Worm (Caenorhabditis elegans) whole organism, mixed stage, embryonic: ENCODE results near the gene R04F11.3.

Source experiments
- M03D4.4 ChIP-seq: sonication (generic microtip); optimal IDR thresholded peaks from 2 replicates; lab custom pipeline; 2017; ENCODE audit warnings: mild to moderate bottlenecking, missing genetic modification characterization, missing compliant biosample characterization
- bed-3 ChIP-seq: fragments of 200-800 bp; sonication (Bioruptor generic); optimal IDR thresholded peaks from 3 replicates; lab custom pipeline; 2018; ENCODE audit warnings: mild to moderate bottlenecking, missing genetic modification characterization, moderate library complexity, missing compliant biosample characterization
- blmp-1 ChIP-seq: fragments of 150-350 bp; optimal IDR thresholded peaks from 2 replicates; lab custom pipeline; 2014; ENCODE audit warnings: missing biosample characterization, missing genetic modification characterization
- ceh-39 ChIP-seq: fragments of 150-350 bp; optimal IDR thresholded peaks from 2 replicates; lab custom pipeline; 2014; ENCODE audit warnings: missing biosample characterization, missing genetic modification characterization
- ceh-43 ChIP-seq: fragments of 200-800 bp; sonication (Bioruptor generic); optimal IDR thresholded peaks from 2 replicates; lab custom pipeline; 2018; ENCODE audit warnings: mild to moderate bottlenecking, missing genetic modification characterization, moderate library complexity, missing compliant biosample characterization
- ceh-83 ChIP-seq: fragments of 200-800 bp; sonication (Bioruptor generic); optimal IDR thresholded peaks from 2 replicates; lab custom pipeline; 2018; ENCODE audit warnings: mild to moderate bottlenecking, missing genetic modification characterization, missing compliant biosample characterization
- ces-1 ChIP-seq: fragments of 150-350 bp; optimal IDR thresholded peaks from 2 replicates; lab custom pipeline; 2014; ENCODE audit warnings: missing biosample characterization, missing genetic modification reagents, missing genetic modification characterization
- cnd-1 ChIP-seq: fragments of 200-800 bp; sonication (Bioruptor generic); optimal IDR thresholded peaks from 2 replicates; lab custom pipeline; 2018; ENCODE audit warnings: mild to moderate bottlenecking, missing genetic modification characterization, missing compliant biosample characterization
- drap-1 ChIP-seq: fragments of 200-800 bp; sonication (Bioruptor generic); optimal IDR thresholded peaks from 3 replicates; lab custom pipeline; 2018; ENCODE audit warnings: mild to moderate bottlenecking, missing genetic modification characterization, missing compliant biosample characterization
- elt-1 ChIP-seq: sonication (generic microtip); optimal IDR thresholded peaks from 2 replicates; lab custom pipeline; 2017; ENCODE audit warnings: missing genetic modification characterization, mild to moderate bottlenecking, missing compliant biosample characterization, antibody characterized with exemption, moderate library complexity, borderline replicate concordance; ENCODE audit not compliant: insufficient read depth
- elt-3 ChIP-seq: fragments of 150-350 bp; optimal IDR thresholded peaks from 2 replicates; lab custom pipeline; 2014; ENCODE audit warnings: missing biosample characterization, missing genetic modification characterization
- flh-1 ChIP-seq: fragments of 200-800 bp; sonication (Bioruptor generic); optimal IDR thresholded peaks from 2 replicates; lab custom pipeline; 2018; ENCODE audit warnings: mild to moderate bottlenecking, missing genetic modification characterization, moderate library complexity, missing compliant biosample characterization
- hlh-1 ChIP-seq: fragments of 150-350 bp; optimal IDR thresholded peaks from 2 replicates; lab custom pipeline; 2014; ENCODE audit warnings: missing biosample characterization, missing genetic modification reagents, missing genetic modification characterization
- lin-13 ChIP-seq: fragments of 150-350 bp; optimal IDR thresholded peaks from 2 replicates; lab custom pipeline; 2014; ENCODE audit warnings: missing biosample characterization, missing genetic modification characterization
- lin-32 ChIP-seq: fragments of 200-800 bp; sonication (Bioruptor generic); optimal IDR thresholded peaks from 2 replicates; lab custom pipeline; 2018; ENCODE audit warnings: mild to moderate bottlenecking, missing genetic modification characterization, missing compliant biosample characterization
- lsy-2 ChIP-seq: fragments of 150-350 bp; optimal IDR thresholded peaks from 2 replicates; lab custom pipeline; 2014; ENCODE audit warnings: missing biosample characterization, missing genetic modification characterization
- mab-5 ChIP-seq: fragments of 150-350 bp; optimal IDR thresholded peaks from 2 replicates; lab custom pipeline; 2014; ENCODE audit warnings: missing biosample characterization, missing genetic modification characterization
- mep-1 ChIP-seq: fragments of 150-350 bp; optimal IDR thresholded peaks from 2 replicates; lab custom pipeline; 2017; ENCODE audit warnings: missing biosample characterization, missing genetic modification reagents, missing genetic modification characterization, inconsistent platforms
- mls-2 ChIP-seq: sonication (generic microtip); optimal IDR thresholded peaks from 2 replicates; lab custom pipeline; 2016; ENCODE audit warnings: mild to moderate bottlenecking, missing genetic modification characterization, moderate library complexity, missing compliant biosample characterization
- nhr-12 ChIP-seq: fragments of 150-350 bp; optimal IDR thresholded peaks from 2 replicates; lab custom pipeline; 2014; ENCODE audit warnings: missing biosample characterization, missing genetic modification characterization
- nhr-2 ChIP-seq: fragments of 150-350 bp; optimal IDR thresholded peaks from 2 replicates; lab custom pipeline; 2014; ENCODE audit warnings: missing biosample characterization, missing genetic modification characterization
- nhr-237 ChIP-seq: fragments of 150-350 bp; optimal IDR thresholded peaks from 2 replicates; lab custom pipeline; 2014; ENCODE audit warnings: missing biosample characterization, missing genetic modification characterization
- nhr-28 ChIP-seq: fragments of 150-350 bp; optimal IDR thresholded peaks from 2 replicates; lab custom pipeline; 2014; ENCODE audit warnings: missing biosample characterization, missing genetic modification characterization
- nhr-76 ChIP-seq: sonication (generic microtip); optimal IDR thresholded peaks from 2 replicates; lab custom pipeline; 2017; ENCODE audit warnings: missing biosample characterization, missing genetic modification characterization
- pha-4 ChIP-seq: fragments of 150-350 bp; optimal IDR thresholded peaks from 2 replicates; lab custom pipeline; 2018; ENCODE audit warnings: missing biosample characterization, missing genetic modification reagents, missing genetic modification characterization
- sem-2 ChIP-seq: fragments of 200-800 bp; sonication (Bioruptor generic); optimal IDR thresholded peaks from 2 replicates; lab custom pipeline; 2018; ENCODE audit warnings: mild to moderate bottlenecking, missing genetic modification characterization, missing compliant biosample characterization
- sptf-1 ChIP-seq: sonication (generic microtip); optimal IDR thresholded peaks from 2 replicates; lab custom pipeline; 2017; ENCODE audit warnings: mild to moderate bottlenecking, missing genetic modification characterization, moderate library complexity, missing compliant biosample characterization
- tbx-8 ChIP-seq: fragments of 200-800 bp; sonication (Bioruptor generic); optimal IDR thresholded peaks from 2 replicates; lab custom pipeline; 2018; ENCODE audit warnings: mild to moderate bottlenecking, missing genetic modification characterization, moderate library complexity, missing compliant biosample characterization
- unc-120 ChIP-seq: sonication (generic microtip); optimal IDR thresholded peaks from 2 replicates; lab custom pipeline; 2017; ENCODE audit warnings: missing genetic modification characterization, missing compliant biosample characterization; ENCODE audit not compliant: poor library complexity, severe bottlenecking
- unc-39 ChIP-seq: fragments of 150-350 bp; optimal IDR thresholded peaks from 2 replicates; lab custom pipeline; 2014; ENCODE audit warnings: missing biosample characterization, missing genetic modification characterization
- unc-62 ChIP-seq: fragments of 150-350 bp; optimal IDR thresholded peaks from 2 replicates; lab custom pipeline; 2014; ENCODE audit warnings: missing biosample characterization, missing genetic modification reagents, missing genetic modification characterization
- zip-8 ChIP-seq: fragments of 150-350 bp; optimal IDR thresholded peaks from 2 replicates; lab custom pipeline; 2014; ENCODE audit warnings: missing biosample characterization, missing genetic modification characterization
- ztf-11 ChIP-seq: fragments of 150-350 bp; optimal IDR thresholded peaks from 2 replicates; lab custom pipeline; 2014; ENCODE audit warnings: missing biosample characterization, missing genetic modification characterization

The R04F11.3 gene

DNA sequence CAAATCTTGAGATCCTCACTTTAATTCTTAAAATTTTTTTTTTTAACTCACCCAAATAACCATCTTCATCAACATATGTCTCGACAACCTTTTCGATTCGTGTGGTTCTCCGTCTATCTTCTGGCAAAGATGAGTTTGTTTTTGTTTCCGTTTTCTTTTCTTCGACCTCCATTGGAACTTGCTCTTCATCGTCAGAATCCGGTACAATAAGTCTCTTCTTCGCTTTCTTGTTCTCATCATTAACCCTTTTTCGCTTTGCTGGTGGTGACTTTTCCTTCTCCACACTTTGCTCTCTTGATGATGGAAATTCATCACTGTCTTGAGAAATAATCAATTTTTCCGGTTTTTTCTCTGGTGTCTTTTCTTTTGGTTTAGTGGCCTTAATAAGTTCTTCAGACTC is 904 bp downstream of the R04F11.3 start:
- TF ChIP-seq nhr-28 (tag; lab: Kevin White, UChicago) (no peak), M03D4.4 (tag; lab: Kevin White, UChicago) (no peak), sptf-1 (tag; lab: Kevin White, UChicago) (no peak), flh-1 (GFP tag; lab: Kevin White, UChicago) (no peak), mep-1 (tag; lab: Kevin White, UChicago) (no peak), unc-39 (tag; lab: Kevin White, UChicago) (no peak), ceh-39 (tag; lab: Kevin White, UChicago) (no peak), ces-1 (GFP tag; lab: Kevin White, UChicago) (no peak), drap-1 (GFP tag; lab: Kevin White, UChicago) (no peak), lin-13 (no peak), blmp-1 (no peak)

DNA sequence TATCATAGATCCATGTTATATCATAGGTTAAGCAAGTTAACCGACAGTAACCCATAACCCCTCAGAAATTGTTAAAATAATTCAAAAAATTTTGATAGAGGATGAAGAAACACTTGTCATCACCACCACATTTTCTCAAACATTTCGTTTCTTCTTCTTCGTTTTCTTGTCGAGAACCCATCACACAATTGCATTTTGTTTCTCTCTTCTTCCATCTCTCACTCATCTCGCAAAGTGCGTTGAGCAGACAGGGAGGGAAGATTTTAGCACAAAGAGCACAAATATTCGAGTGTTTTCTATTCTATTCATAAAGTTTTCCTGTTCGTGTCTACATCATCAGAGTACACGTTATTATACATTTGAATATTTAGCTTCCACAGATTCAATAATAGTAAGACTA is 2.6 kb downstream of the R04F11.3 start:
- TF ChIP-seq unc-39 (tag; lab: Kevin White, UChicago) (no peak), hlh-1 (peak; percentile 15), unc-62 (GFP tag; lab: Kevin White, UChicago) (peak; percentile 18), ces-1 (GFP tag; lab: Kevin White, UChicago) (peak; percentile 84)

DNA sequence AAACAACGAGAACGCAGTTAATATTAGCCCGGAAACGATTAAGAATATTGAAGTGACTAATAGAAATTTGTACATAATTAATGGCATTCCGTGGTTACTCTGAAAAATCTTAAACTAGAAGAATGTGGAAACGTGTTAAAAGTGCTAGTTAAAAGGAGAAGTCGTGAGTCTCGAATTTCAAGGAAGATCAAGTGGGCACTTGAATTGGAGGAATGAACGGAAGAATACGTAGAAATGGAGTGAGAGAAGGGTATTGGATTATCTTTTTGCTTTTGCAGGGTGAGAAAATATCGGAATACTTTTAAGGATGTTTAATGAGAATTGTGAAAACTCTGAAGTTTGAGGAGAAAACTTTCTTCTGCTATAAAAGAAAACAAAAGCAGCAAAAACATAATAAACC is 6.7 kb downstream of the R04F11.3 start, which contains the start of gene hpo-30:
Gene hpo-30 (minus strand): TSS at position 101 of the 400 bp plus-strand sequence.
- TF ChIP-seq zip-8 (tag; lab: Kevin White, UChicago) (no peak), sem-2 (GFP tag; lab: Kevin White, UChicago) (no peak), hlh-1 (no peak), cnd-1 (tag; lab: Kevin White, UChicago) (no peak), ztf-11 (tag; lab: Kevin White, UChicago) (no peak), pha-4 (tag; lab: Kevin White, UChicago) (no peak), ces-1 (GFP tag; lab: Kevin White, UChicago) (no peak), mls-2 (tag; lab: Kevin White, UChicago) (no peak), unc-62 (GFP tag; lab: Kevin White, UChicago) (no peak), unc-39 (tag; lab: Kevin White, UChicago) (no peak), blmp-1 (no peak), nhr-28 (tag; lab: Kevin White, UChicago) (no peak)
- TF ChIP-seq, all 35 proteins: peak for 0

- TF ChIP-seq sptf-1 (tag; lab: Kevin White, UChicago) (no peak), M03D4.4 (tag; lab: Kevin White, UChicago) (no peak), tbx-8 (no peak), nhr-12 (tag; lab: Kevin White, UChicago) (no peak), unc-120 (tag; lab: Kevin White, UChicago) (no peak), mep-1 (tag; lab: Kevin White, UChicago) (no peak), flh-1 (GFP tag; lab: Kevin White, UChicago) (no peak), lin-32 (no peak), ceh-83 (GFP tag; lab: Kevin White, UChicago) (no peak), lsy-2 (tag; lab: Kevin White, UChicago) (no peak), nhr-28 (tag; lab: Kevin White, UChicago) (no peak), zip-8 (tag; lab: Kevin White, UChicago) (no peak), unc-62 (GFP tag; lab: Kevin White, UChicago) (no peak), hlh-1 (no peak), lin-13 (no peak), nhr-237 (tag; lab: Kevin White, UChicago) (no peak), ceh-39 (tag; lab: Kevin White, UChicago) (no peak)
Measured at ce11 chrV:12307011-12307540, 9.9 kb downstream of the R04F11.3 start, which contains the start of gene srg-45. Gene srg-45 (plus strand): TSS chrV:12307490.

DNA sequence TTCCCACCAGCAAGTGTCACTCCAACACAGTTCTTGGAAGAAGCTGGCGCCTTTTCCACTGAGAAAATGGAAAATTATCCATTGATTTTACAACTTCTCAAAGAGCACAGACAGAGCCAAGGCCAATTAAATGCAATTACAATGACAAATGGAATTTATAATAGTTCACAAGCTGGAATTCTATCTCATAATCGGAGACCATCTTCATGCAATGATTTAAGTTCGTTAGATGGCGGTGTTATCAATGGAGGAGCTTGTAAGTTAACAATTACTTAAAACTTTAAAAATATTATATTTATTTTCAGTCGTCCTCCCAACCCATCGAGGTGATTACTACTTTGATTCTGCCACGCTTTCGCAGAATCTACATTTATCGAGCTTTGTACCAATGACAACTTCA is 11.3 kb downstream of the R04F11.3 start:
- TF ChIP-seq nhr-28 (tag; lab: Kevin White, UChicago) (no peak), ceh-83 (GFP tag; lab: Kevin White, UChicago) (no peak), lin-32 (no peak)
- TF ChIP-seq, all 35 proteins: peak for 0

- peak; percentile 96 for TF ChIP-seq unc-62 (GFP tag; lab: Kevin White, UChicago)
- peak; percentile 82 for TF ChIP-seq elt-3
- peak; percentile 100 for TF ChIP-seq sptf-1 (tag; lab: Kevin White, UChicago)
- TF ChIP-seq mab-5, result peak; percentile 75
- peak; percentile 99 for TF ChIP-seq sem-2 (GFP tag; lab: Kevin White, UChicago)
- peak; percentile 100 for TF ChIP-seq tbx-8
- peak; percentile 7 for TF ChIP-seq zip-8 (tag; lab: Kevin White, UChicago)
- TF ChIP-seq ces-1 (GFP tag; lab: Kevin White, UChicago), result peak; percentile 68
- peak; percentile 99 for TF ChIP-seq bed-3
- TF ChIP-seq nhr-76 (tag; lab: Kevin White, UChicago), result peak; percentile 83
- TF ChIP-seq lsy-2 (tag; lab: Kevin White, UChicago), result peak; percentile 79
- TF ChIP-seq blmp-1, result peak; percentile 68
- peak; percentile 14 for TF ChIP-seq nhr-2 (tag; lab: Kevin White, UChicago)
- TF ChIP-seq nhr-28 (tag; lab: Kevin White, UChicago), result peak; percentile 97
- TF ChIP-seq mls-2 (tag; lab: Kevin White, UChicago), result peak; percentile 100
- peak; percentile 99 for TF ChIP-seq cnd-1 (tag; lab: Kevin White, UChicago)
- peak; percentile 99 for TF ChIP-seq ceh-43
- TF ChIP-seq lin-13, result peak; percentile 92
- peak; percentile 60 for TF ChIP-seq nhr-237 (tag; lab: Kevin White, UChicago)
- peak; percentile 83 for TF ChIP-seq hlh-1
- TF ChIP-seq elt-1 (tag; lab: Kevin White, UChicago), result peak; percentile 82
- peak; percentile 84 for TF ChIP-seq ceh-39 (tag; lab: Kevin White, UChicago)
- peak; percentile 100 for TF ChIP-seq lin-32
- peak; percentile 92 for TF ChIP-seq unc-39 (tag; lab: Kevin White, UChicago)
- TF ChIP-seq ztf-11 (tag; lab: Kevin White, UChicago), result peak; percentile 95
Measured at ce11 chrV:12303453-12304077, 13.4 kb downstream of the R04F11.3 start.
